Fruit fly (Drosophila melanogaster) whole organism, pupa: ENCODE measurements around the gene Erk7.

Experiments
- CG10348 ChIP-seq: fragments of 200-800 bp; sonication (Bioruptor generic); IDR thresholded peaks from 2 replicates; pipeline ENCODE4 v1.3.6; 2022; ENCODE audit warnings: missing biosample characterization, missing genetic modification characterization
- CG12605 ChIP-seq: fragments of 200-800 bp; sonication (Bioruptor generic); IDR thresholded peaks from 2 replicates; pipeline ENCODE4 v1.3.6; 2022; ENCODE audit warnings: missing biosample characterization, missing genetic modification characterization
- CG13204 ChIP-seq: fragments of 200-800 bp; sonication (Bioruptor generic); optimal IDR thresholded peaks from 2 replicates; lab custom pipeline; 2018; ENCODE audit warnings: missing biosample characterization, mild to moderate bottlenecking, missing genetic modification characterization, moderate library complexity
- CG14655 ChIP-seq: fragments of 200-800 bp; sonication (Bioruptor generic); optimal IDR thresholded peaks from 3 replicates; lab custom pipeline; 2017; ENCODE audit warnings: mild to moderate bottlenecking, missing biosample characterization, missing genetic modification reagents, missing genetic modification characterization
- CG15710 ChIP-seq: fragments of 200-800 bp; sonication (Bioruptor generic); optimal IDR thresholded peaks from 2 replicates; lab custom pipeline; 2018; ENCODE audit warnings: missing biosample characterization, mild to moderate bottlenecking, missing genetic modification characterization, moderate library complexity
- CG17806 ChIP-seq: fragments of 200-800 bp; sonication (Bioruptor generic); optimal IDR thresholded peaks from 2 replicates; lab custom pipeline; 2018; ENCODE audit warnings: missing biosample characterization, mild to moderate bottlenecking, missing genetic modification characterization, moderate library complexity
- CG32121 ChIP-seq: fragments of 200-800 bp; sonication (Bioruptor generic); IDR thresholded peaks from 2 replicates; pipeline ENCODE4 v1.3.6; 2022; ENCODE audit warnings: missing biosample characterization, missing genetic modification characterization
- CG34367 ChIP-seq: fragments of 200-800 bp; sonication (Bioruptor generic); optimal IDR thresholded peaks from 2 replicates; lab custom pipeline; 2018; ENCODE audit warnings: missing biosample characterization, mild to moderate bottlenecking, missing genetic modification characterization
- CG4496 ChIP-seq: fragments of 200-800 bp; sonication (Bioruptor generic); IDR thresholded peaks from 3 replicates; pipeline ENCODE4 v1.3.6; 2022; ENCODE audit warnings: missing biosample characterization, missing genetic modification characterization
- CG8159 ChIP-seq: fragments of 200-800 bp; sonication (Bioruptor generic); optimal IDR thresholded peaks from 3 replicates; lab custom pipeline; 2018; ENCODE audit warnings: missing biosample characterization, mild to moderate bottlenecking, missing genetic modification characterization, moderate library complexity
- CG8301 ChIP-seq: fragments of 200-800 bp; sonication (Bioruptor generic); optimal IDR thresholded peaks from 2 replicates; lab custom pipeline; 2018; ENCODE audit warnings: missing biosample characterization, mild to moderate bottlenecking, missing genetic modification characterization
- CG9948 ChIP-seq: fragments of 200-800 bp; sonication (Bioruptor generic); optimal IDR thresholded peaks from 2 replicates; lab custom pipeline; 2018; ENCODE audit warnings: missing biosample characterization, mild to moderate bottlenecking, missing genetic modification characterization, moderate library complexity
- D1 ChIP-seq: fragments of 200-800 bp; sonication (Bioruptor generic); optimal IDR thresholded peaks from 2 replicates; lab custom pipeline; 2018; ENCODE audit warnings: missing biosample characterization, mild to moderate bottlenecking, missing genetic modification characterization, moderate library complexity
- EcR ChIP-seq: fragments of 200-800 bp; sonication (Bioruptor generic); optimal IDR thresholded peaks from 3 replicates; lab custom pipeline; 2019; ENCODE audit warnings: missing biosample characterization, missing genetic modification characterization, mild to moderate bottlenecking, moderate library complexity, missing genetic modification reagents
- Ets98B ChIP-seq: fragments of 200-800 bp; sonication (Bioruptor generic); IDR thresholded peaks from 2 replicates; pipeline ENCODE4 v1.3.6; 2022; ENCODE audit warnings: missing biosample characterization, missing genetic modification characterization
- Pif1A ChIP-seq: fragments of 200-800 bp; sonication (Bioruptor generic); optimal IDR thresholded peaks from 3 replicates; lab custom pipeline; 2016; ENCODE audit warnings: missing biosample characterization, missing genetic modification characterization
- Pif1B ChIP-seq: fragments of 200-800 bp; sonication (Bioruptor generic); optimal IDR thresholded peaks from 3 replicates; lab custom pipeline; 2016; ENCODE audit warnings: missing biosample characterization, missing genetic modification characterization
- Snoo ChIP-seq: fragments of 200-800 bp; sonication (Bioruptor generic); optimal IDR thresholded peaks from 3 replicates; lab custom pipeline; 2017; ENCODE audit warnings: missing biosample characterization, mild to moderate bottlenecking, missing genetic modification characterization, inconsistent platforms
- fd96Ca ChIP-seq: fragments of 200-800 bp; sonication (Bioruptor generic); IDR thresholded peaks from 3 replicates; pipeline ENCODE4 v1.3.6; 2022; ENCODE audit warnings: missing biosample characterization, missing genetic modification characterization
- gl ChIP-seq: fragments of 200-800 bp; sonication (Bioruptor generic); optimal IDR thresholded peaks from 2 replicates; lab custom pipeline; 2018; ENCODE audit warnings: missing biosample characterization, mild to moderate bottlenecking, missing genetic modification characterization

Gene Erk7

DNA sequence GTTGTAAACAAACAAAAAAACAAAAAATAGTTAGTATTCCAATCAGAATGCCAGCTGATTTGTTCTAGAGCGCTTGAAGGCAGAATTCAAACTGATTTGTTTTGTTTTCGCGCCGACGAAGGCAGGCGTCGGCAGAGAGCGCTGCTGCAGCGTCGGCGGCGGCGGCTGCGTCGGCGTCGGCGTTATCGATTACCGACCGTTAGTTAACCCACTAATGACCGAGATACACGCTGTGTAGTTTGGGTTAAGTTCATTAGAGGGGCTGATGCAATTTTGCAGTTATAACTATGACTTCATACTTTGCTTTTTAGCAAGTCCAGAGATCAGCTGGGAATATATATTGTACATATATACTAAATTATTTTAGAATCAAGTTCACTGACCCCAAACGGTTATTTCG is 44.3 kb downstream of the Erk7 start, which contains the start of gene t:
Gene t (minus strand): TSS at position 76 of the 400 bp plus-strand sequence.
- TF ChIP-seq CG14655 (peak; percentile 26), CG4496 (no peak; the same call in 2 of the 3 replicates), CG8301 (tag; lab: Kevin White, UChicago) (no peak), Pif1B (no peak), Ets98B (GFP tag; lab: Robert Waterston, UW) (peak; percentile 31; the same call in 1 of the 2 replicates), Pif1A (GFP tag; lab: Kevin White, UChicago) (no peak), CG10348 (no peak)

DNA sequence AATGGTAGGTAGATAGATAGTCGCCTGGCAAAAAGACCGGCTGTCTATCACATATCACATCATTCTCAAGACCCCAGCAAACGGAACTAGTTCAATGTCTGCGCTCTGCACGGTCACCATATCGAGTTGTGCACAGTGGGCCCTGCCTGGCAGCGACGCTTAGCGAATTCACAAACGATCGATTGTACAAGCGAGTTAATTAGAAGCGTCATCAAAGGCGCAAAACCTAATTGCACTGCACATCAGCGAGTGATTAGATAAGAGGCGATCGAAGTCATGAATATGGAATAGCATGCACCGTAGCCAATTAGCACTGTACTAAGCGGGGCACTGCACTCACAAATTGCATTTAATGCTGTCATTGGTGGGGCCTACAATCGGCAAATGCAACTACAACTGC is 47.1 kb downstream of the Erk7 start:
- TF ChIP-seq CG4496 = peak; percentile 83
- TF ChIP-seq Ets98B (GFP tag; lab: Robert Waterston, UW) = peak; percentile 79
- peak; percentile 60 for TF ChIP-seq CG14655
- peak; percentile 16 for TF ChIP-seq CG9948
- TF ChIP-seq CG32121 (GFP tag; lab: Robert Waterston, UW) = peak; percentile 75
- TF ChIP-seq D1 (tag; lab: Kevin White, UChicago) = no peak
- TF ChIP-seq CG10348 = peak; percentile 66
- TF ChIP-seq CG12605 (GFP tag; lab: Robert Waterston, UW) = peak; percentile 34; the same call in 1 of the 2 replicates
- peak; percentile 78; the same call in 2 of the 3 replicates for TF ChIP-seq fd96Ca (GFP tag; lab: Robert Waterston, UW)
- no peak for TF ChIP-seq CG8159 (tag; lab: Kevin White, UChicago)
- peak; percentile 44 for TF ChIP-seq CG8301 (tag; lab: Kevin White, UChicago)
- TF ChIP-seq CG13204 (GFP tag; lab: Kevin White, UChicago) = no peak

DNA sequence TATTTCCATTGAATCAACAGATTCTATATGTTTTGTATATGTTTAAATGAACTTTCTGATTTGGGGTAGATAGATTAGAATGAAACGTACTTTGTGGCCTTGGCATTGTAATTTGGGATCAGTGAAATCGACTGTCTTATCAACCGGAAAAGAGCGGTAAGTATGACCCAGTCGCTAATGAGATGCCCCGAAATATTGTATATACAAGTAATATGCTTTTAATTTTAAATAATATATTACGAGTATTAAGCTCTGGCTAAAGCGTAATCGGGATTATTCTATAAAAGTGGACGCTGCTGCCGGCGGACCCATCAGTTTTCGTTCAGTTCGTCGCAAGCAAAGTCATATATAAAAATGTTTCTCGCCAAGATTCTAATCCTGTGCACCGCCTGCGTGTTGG is 50.9 kb downstream of the Erk7 start, which contains the start of gene CG15369:
Gene CG15369 (plus strand): TSS at position 301 of the 400 bp plus-strand sequence.
- TF ChIP-seq Pif1A (GFP tag; lab: Kevin White, UChicago) (no peak), CG4496 (no peak)
- TF ChIP-seq, all 21 proteins: peak for 0

DNA sequence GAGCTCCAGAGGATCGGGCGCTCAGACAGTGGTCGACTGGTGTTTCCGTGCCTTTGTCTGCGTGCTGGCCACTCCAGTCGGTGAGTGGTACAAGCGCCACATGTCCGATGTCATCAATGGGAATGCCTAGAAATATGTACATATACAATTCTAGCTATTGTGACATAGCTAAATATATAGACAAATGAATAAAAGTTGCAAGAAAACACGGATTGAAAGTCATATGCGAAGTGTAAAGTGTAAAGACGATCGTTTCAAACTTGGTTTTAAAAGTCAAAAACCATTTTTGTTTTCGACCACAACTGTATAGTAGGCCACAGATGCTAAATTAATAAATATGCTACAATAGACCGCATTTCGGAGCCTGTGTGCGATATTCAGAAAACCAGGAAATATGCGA is 52.0 kb downstream of the Erk7 start, which contains the start of gene CG15368:
Gene CG15368 (plus strand): TSS at position 301 of the 400 bp plus-strand sequence.
- no peak for TF ChIP-seq EcR (GFP tag; lab: Kevin White, UChicago)
- no peak for TF ChIP-seq CG4496
- TF ChIP-seq CG10348 = no peak
- TF ChIP-seq Pif1B = no peak
- TF ChIP-seq CG12605 (GFP tag; lab: Robert Waterston, UW) = no peak
- TF ChIP-seq CG8301 (tag; lab: Kevin White, UChicago) = no peak
- TF ChIP-seq fd96Ca (GFP tag; lab: Robert Waterston, UW) = no peak
- no peak for TF ChIP-seq CG17806
- TF ChIP-seq CG8159 (tag; lab: Kevin White, UChicago) = no peak

DNA sequence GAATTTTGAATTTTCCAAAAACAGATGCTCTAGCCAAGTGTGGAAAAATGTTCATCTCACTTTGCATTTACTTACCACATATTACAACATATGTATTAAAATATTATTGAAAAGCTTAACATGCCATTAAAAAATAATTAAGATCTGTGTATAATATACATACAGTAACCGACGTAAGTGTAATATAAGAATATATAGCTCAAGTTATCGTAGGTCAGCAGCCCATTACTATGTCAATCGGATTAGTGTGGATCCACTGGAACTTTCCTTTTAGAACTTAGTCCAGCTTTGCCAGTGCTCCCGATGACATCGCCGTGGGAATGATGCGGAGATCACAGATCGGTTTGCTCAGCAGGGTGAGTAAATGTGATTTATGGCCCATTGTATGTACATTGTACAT is 52.9 kb downstream of the Erk7 start, which contains the start of gene Obp8a:
Gene Obp8a (plus strand): TSS at position 301 of the 400 bp plus-strand sequence.
- no peak for TF ChIP-seq CG15710
- TF ChIP-seq fd96Ca (GFP tag; lab: Robert Waterston, UW) = no peak
- no peak for TF ChIP-seq Pif1B
- TF ChIP-seq CG17806 = no peak
- TF ChIP-seq CG12605 (GFP tag; lab: Robert Waterston, UW) = no peak
- no peak for TF ChIP-seq D1 (tag; lab: Kevin White, UChicago)
- TF ChIP-seq CG32121 (GFP tag; lab: Robert Waterston, UW) = no peak
- no peak for TF ChIP-seq CG9948
- TF ChIP-seq Ets98B (GFP tag; lab: Robert Waterston, UW) = no peak
- TF ChIP-seq CG34367 (tag; lab: Kevin White, UChicago) = no peak
- no peak for TF ChIP-seq Pif1A (GFP tag; lab: Kevin White, UChicago)
- no peak for TF ChIP-seq EcR (GFP tag; lab: Kevin White, UChicago)
- no peak for TF ChIP-seq gl
- no peak for TF ChIP-seq CG13204 (GFP tag; lab: Kevin White, UChicago)
- no peak for TF ChIP-seq Snoo (tag; lab: Kevin White, UChicago)
- TF ChIP-seq CG8159 (tag; lab: Kevin White, UChicago) = no peak
- TF ChIP-seq CG4496 = no peak
- TF ChIP-seq, all 21 proteins: peak for 0
